Fruit fly (Drosophila melanogaster) Kc167 (cell line): ENCODE data around the gene Myb.

ENCODE experiments used
- Sin3A ChIP-seq: fragments of >200 bp; optimal IDR thresholded peaks from 2 replicates; lab custom pipeline; 2018; ENCODE audit warnings: missing external identifiers
- h ChIP-seq: fragments of >200 bp; optimal IDR thresholded peaks from 3 replicates; lab custom pipeline; 2018; ENCODE audit warnings: missing external identifiers
- psq ChIP-seq: fragments of >200 bp; optimal IDR thresholded peaks from 2 replicates; lab custom pipeline; 2017; ENCODE audit warnings: missing external identifiers

DNA sequence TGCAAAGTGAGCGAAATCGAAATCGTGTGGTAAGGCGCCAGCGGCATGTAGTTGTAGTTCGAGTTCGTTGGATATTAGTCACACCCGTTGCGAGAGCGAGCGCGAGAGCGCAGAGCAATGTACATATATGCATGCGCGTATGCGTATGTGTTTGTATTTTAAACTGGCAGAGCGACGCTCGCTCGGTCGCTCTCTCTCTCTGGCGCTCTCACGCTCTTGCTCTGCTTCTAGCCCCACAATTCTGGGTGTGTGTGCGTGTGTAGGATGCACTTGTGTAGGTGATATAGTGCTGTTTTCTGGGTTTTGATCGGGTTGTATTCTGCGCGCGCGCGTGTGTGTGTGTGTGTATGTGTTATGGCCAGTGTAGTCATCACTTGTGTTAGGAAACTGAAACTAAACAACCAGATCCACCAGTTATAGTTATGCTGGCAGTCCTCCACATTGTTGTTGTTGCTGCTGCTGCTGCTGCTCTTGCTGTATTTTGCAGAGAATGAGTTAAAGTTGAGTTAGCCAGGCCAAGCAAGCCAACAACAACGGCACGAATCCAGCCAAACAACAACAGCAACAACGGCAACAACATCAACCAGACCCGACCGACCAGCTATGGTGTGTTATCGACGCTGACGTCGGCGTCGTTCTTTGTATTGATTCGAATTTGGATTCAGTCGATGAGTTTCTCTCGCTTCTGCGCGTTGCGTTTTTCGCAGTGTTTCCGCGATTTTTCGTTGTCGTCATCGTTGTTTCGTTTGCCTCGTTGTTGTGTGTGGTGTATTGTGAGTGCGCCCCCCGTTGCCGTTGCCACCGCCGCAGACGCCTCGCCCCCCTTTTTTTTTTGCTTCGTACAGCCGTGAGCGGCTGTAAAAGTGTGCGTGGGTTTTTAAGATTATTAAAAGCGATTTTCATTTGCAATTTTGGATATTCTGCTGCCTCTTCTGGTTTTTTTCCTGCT, 45.7 kb downstream of the Myb start:
- TF ChIP-seq h: no peak
- TF ChIP-seq psq: no peak
- no peak for TF ChIP-seq Sin3A (lab: Kevin White, UChicago)
